Fruit fly (Drosophila melanogaster): ENCODE results near the gene CG2256.

CG2256 gene

dm6 chrX:8087113-8087512 is at the start of gene CG2256:
Gene CG2256 (minus strand): TSS chrX:8087213.
- TF ChIP-seq psq (optimal IDR thresholded peaks at IDR 0.05) (no peak), Sin3A (optimal IDR thresholded peaks at IDR 0.05) (no peak), insv (optimal IDR thresholded peaks at IDR 0.05) (no peak), ttk (optimal IDR thresholded peaks at IDR 0.05) (no peak), h (optimal IDR thresholded peaks at IDR 0.05) (no peak), Myc (optimal IDR thresholded peaks at IDR 0.05) (no peak)

dm6 chrX:8135420-8135874 is 48.4 kb upstream of the CG2256 start, which contains the start of the genes cyr and CG2120:
Gene cyr (minus strand): TSS chrX:8135713.
Gene CG2120 (plus strand): TSS chrX:8135824.
- no peak for TF ChIP-seq ttk (optimal IDR thresholded peaks at IDR 0.05)
- no peak for TF ChIP-seq Sin3A (optimal IDR thresholded peaks at IDR 0.05)
- TF ChIP-seq Myc (optimal IDR thresholded peaks at IDR 0.05) = no peak
- TF ChIP-seq h (optimal IDR thresholded peaks at IDR 0.05) = no peak
- no peak for TF ChIP-seq insv (optimal IDR thresholded peaks at IDR 0.05)
- TF ChIP-seq psq (optimal IDR thresholded peaks at IDR 0.05) = no peak

dm6 chrX:8131693-8132313 is 44.8 kb upstream of the CG2256 start, which contains the start of gene CG10958:
Gene CG10958 (plus strand): TSS chrX:8132285.
- TF ChIP-seq h (optimal IDR thresholded peaks at IDR 0.05) (no peak), Sin3A (optimal IDR thresholded peaks at IDR 0.05) (no peak), psq (optimal IDR thresholded peaks at IDR 0.05) (no peak), insv (optimal IDR thresholded peaks at IDR 0.05) (no peak), ttk (optimal IDR thresholded peaks at IDR 0.05) (no peak), Myc (optimal IDR thresholded peaks at IDR 0.05) (no peak)

dm6 chrX:8129204-8129997 is 42.4 kb upstream of the CG2256 start, which contains the start of gene CG2116:
Gene CG2116 (plus strand): TSS chrX:8129812.
- TF ChIP-seq Sin3A (optimal IDR thresholded peaks at IDR 0.05) = no peak
- no peak for TF ChIP-seq psq (optimal IDR thresholded peaks at IDR 0.05)
- TF ChIP-seq Myc (optimal IDR thresholded peaks at IDR 0.05) = no peak
- no peak for TF ChIP-seq ttk (optimal IDR thresholded peaks at IDR 0.05)
- TF ChIP-seq h (optimal IDR thresholded peaks at IDR 0.05) = no peak
- no peak for TF ChIP-seq insv (optimal IDR thresholded peaks at IDR 0.05)

- TF ChIP-seq h (optimal IDR thresholded peaks at IDR 0.05) (no peak), Myc (optimal IDR thresholded peaks at IDR 0.05) (no peak), psq (optimal IDR thresholded peaks at IDR 0.05) (no peak), Sin3A (optimal IDR thresholded peaks at IDR 0.05) (no peak), insv (optimal IDR thresholded peaks at IDR 0.05) (no peak), ttk (optimal IDR thresholded peaks at IDR 0.05) (no peak)
These were observed 41.1 kb upstream of the CG2256 start for dm6 chrX:8128133-8128532.

dm6 chrX:8126149-8126548 is 39.1 kb upstream of the CG2256 start:
- no peak for TF ChIP-seq insv (optimal IDR thresholded peaks at IDR 0.05)
- TF ChIP-seq psq (optimal IDR thresholded peaks at IDR 0.05) = no peak
- no peak for TF ChIP-seq Myc (optimal IDR thresholded peaks at IDR 0.05)
- no peak for TF ChIP-seq ttk (optimal IDR thresholded peaks at IDR 0.05)
- TF ChIP-seq h (optimal IDR thresholded peaks at IDR 0.05) = no peak
- TF ChIP-seq Sin3A (optimal IDR thresholded peaks at IDR 0.05) = no peak

dm6 chrX:8125224-8125649 is 38.2 kb upstream of the CG2256 start:
- no peak for TF ChIP-seq Sin3A (optimal IDR thresholded peaks at IDR 0.05)
- TF ChIP-seq psq (optimal IDR thresholded peaks at IDR 0.05) = no peak
- TF ChIP-seq ttk (optimal IDR thresholded peaks at IDR 0.05) = no peak
- no peak for TF ChIP-seq insv (optimal IDR thresholded peaks at IDR 0.05)
- no peak for TF ChIP-seq Myc (optimal IDR thresholded peaks at IDR 0.05)
- TF ChIP-seq h (optimal IDR thresholded peaks at IDR 0.05) = no peak

DNA sequence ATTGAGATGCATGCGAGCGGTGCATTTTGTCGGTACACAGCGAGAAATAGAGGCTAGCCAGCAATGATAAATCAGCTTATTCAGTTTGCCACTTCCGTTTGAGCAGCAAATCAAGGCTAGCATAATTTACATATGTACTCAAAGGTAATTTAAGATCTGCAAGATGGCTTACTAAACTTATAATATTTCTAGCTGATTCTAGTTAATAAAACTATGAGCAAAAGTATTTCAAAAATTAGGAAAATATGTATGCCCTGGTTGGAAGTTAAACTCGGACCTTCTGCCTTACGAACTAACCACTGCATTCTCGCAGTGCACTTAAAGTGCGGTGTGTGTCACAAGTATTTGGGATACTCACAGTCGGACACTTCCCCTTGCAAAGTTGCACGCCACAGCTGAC is 35.8 kb upstream of the CG2256 start:
- TF ChIP-seq psq (optimal IDR thresholded peaks at IDR 0.05) = no peak
- TF ChIP-seq insv (optimal IDR thresholded peaks at IDR 0.05) = no peak
- TF ChIP-seq h (optimal IDR thresholded peaks at IDR 0.05) = no peak
- no peak for TF ChIP-seq Myc (optimal IDR thresholded peaks at IDR 0.05)
- TF ChIP-seq ttk (optimal IDR thresholded peaks at IDR 0.05) = no peak
- TF ChIP-seq Sin3A (optimal IDR thresholded peaks at IDR 0.05) = no peak

- no peak for TF ChIP-seq insv (optimal IDR thresholded peaks at IDR 0.05)
- TF ChIP-seq Myc (optimal IDR thresholded peaks at IDR 0.05) = no peak
- no peak for TF ChIP-seq ttk (optimal IDR thresholded peaks at IDR 0.05)
These were observed 33.9 kb upstream of the CG2256 start, which contains the start of gene CG2260 for dm6 chrX:8120939-8121338. Gene CG2260 (minus strand): TSS chrX:8121147.

dm6 chrX:8116813-8117212 is 29.8 kb upstream of the CG2256 start, which contains the start of gene CG1575:
Gene CG1575 (plus strand): TSS chrX:8117012.
- TF ChIP-seq psq (optimal IDR thresholded peaks at IDR 0.05) (no peak), insv (optimal IDR thresholded peaks at IDR 0.05) (no peak), h (optimal IDR thresholded peaks at IDR 0.05) (no peak), Myc (optimal IDR thresholded peaks at IDR 0.05) (no peak), Sin3A (optimal IDR thresholded peaks at IDR 0.05) (no peak), ttk (optimal IDR thresholded peaks at IDR 0.05) (no peak)

DNA sequence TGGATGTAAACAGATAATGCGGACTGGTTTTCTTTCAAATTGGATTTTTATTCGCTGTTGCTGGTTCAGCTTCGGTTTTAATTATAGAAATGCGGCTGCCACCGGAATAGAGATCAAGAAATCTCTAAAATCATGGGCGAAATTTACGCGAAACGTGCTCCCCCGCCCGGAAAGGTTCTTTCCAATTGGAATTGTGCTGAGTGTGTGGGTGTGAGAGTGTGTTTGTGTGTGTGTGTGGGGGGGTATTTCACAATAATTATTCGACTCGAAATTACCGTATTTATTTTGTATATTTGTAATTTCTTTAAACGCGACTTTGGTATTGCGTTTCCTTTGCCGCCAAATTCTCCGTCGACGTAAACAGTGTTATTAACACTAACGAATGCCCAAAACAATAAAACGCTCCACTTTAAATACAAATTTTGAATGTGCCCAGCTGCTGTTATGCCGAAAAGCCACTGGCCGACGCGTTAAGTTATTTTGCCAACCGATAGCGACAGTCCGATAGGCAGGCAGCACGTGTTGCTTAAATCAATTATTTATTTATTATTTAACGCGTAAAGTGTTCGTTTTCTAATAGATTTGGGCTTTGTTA is 28.8 kb upstream of the CG2256 start, which contains the start of gene Gclc:
TSS of gene Gclc (minus strand) at position 431 of the 595 bp plus-strand sequence.
- no peak for TF ChIP-seq Myc (optimal IDR thresholded peaks at IDR 0.05)
- no peak for TF ChIP-seq Sin3A (optimal IDR thresholded peaks at IDR 0.05)
- TF ChIP-seq psq (optimal IDR thresholded peaks at IDR 0.05) = no peak
- TF ChIP-seq insv (optimal IDR thresholded peaks at IDR 0.05) = no peak
- no peak for TF ChIP-seq ttk (optimal IDR thresholded peaks at IDR 0.05)
- TF ChIP-seq h (optimal IDR thresholded peaks at IDR 0.05) = no peak

DNA sequence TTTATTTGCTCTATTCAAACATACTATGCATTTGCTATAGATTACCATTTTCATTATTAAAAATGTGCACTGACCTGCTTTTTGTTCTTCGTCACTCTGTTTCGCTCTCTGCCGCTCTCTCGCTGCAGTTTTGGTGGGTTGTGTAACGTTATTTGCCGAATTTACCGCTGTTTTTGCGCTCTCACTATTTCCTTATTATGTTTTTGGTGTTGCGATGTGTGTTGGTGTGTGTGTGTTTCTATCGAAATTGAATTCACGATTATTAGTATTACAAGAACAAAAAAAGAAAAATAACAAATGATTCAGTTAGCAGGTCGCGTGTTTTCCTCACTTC is 28.3 kb upstream of the CG2256 start:
- TF ChIP-seq Myc (optimal IDR thresholded peaks at IDR 0.05) (no peak), Sin3A (optimal IDR thresholded peaks at IDR 0.05) (no peak)

Measured in Kc167 (cell line).